Worm (Caenorhabditis elegans): ENCODE results near the gene coq-8.

- TF ChIP-seq unc-62 (GFP tag; optimal IDR thresholded peaks at IDR 0.05) (no peak), egl-27 (tag; optimal IDR thresholded peaks at IDR 0.05) (no peak), daf-12 (tag; optimal IDR thresholded peaks at IDR 0.05) (no peak), tbx-2 (tag; optimal IDR thresholded peaks at IDR 0.05) (no peak)
Measured at ce11 chrIII:4814730-4815129, 48.5 kb upstream of the coq-8 start, which contains the start of gene arl-6.
